1 fruit fly cellular context compared by ENCODE assay signal in the genomic region with DNA sequence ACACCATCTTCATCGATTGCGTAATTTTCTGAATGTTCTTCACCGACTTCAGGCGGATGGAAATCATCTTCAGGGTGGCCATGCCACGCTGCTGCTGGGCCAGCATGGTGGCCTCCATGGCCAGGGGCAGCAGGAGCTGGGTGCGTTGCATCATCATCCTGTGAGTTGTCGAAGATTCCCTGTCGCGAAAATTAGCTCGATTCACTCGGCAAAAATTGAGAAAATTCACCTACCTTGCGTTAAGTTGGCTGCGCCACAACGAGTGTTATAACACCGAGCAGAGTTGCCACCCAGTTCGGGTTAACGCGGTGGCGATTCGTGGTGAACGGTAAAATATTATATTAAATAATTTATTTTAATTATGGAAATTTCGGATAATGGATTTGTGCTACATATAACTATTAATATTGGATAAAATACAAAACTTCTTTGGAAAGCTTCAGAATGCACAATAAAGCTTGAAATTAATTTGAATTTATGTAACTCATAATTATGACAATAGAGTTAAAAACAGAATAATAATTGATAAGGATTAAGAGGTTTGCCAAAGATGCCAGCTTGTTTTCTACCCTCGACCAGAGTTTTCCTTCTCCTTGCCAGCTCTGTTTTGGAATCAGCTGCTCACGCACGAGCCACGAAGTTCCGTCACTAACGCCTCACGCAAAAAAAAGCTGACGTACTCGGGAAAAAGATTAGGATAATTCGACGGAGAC.
TF ChIP-seq lines count a peak whose summit lies in the region.

A gene (minus strand): TSS at position 573 of the 713 bp plus-strand sequence.
A gene (plus strand): TSS at position 629 of the 713 bp plus-strand sequence.

TF ChIP-seq in whole organism, embryonic, 481 proteins besides CTCF, POLR2A, EP300 and RAD21 (continued from another document and continues in another):
- TF ChIP-seq lmd (GFP tag; IDR thresholded peaks at IDR 0.05; lab: Robert Waterston, UW) (peak; percentile 39; the same call in 1 of the 2 replicates), CG7987 (GFP tag; optimal IDR thresholded peaks at IDR 0.05; lab: Kevin White, UChicago) (peak; percentile 35), CG18262 (tag; optimal IDR thresholded peaks at IDR 0.05; lab: Kevin White, UChicago) (peak; percentile 36), CG12659 (GFP tag; optimal IDR thresholded peaks at IDR 0.05; lab: Kevin White, UChicago) (peak; percentile 83), slbo (GFP tag; IDR thresholded peaks at IDR 0.05; lab: Robert Waterston, UW) (peak; percentile 64), CG13775 (GFP tag; optimal IDR thresholded peaks at IDR 0.05; lab: Kevin White, UChicago) (peak; percentile 14), oc (tag; optimal IDR thresholded peaks at IDR 0.05; lab: Kevin White, UChicago) (peak; percentile 67), BEAF-32 (GFP tag; optimal IDR thresholded peaks at IDR 0.05; lab: Kevin White, UChicago) (peak; percentile 78), CG6791 (GFP tag; IDR thresholded peaks at IDR 0.05; lab: Robert Waterston, UW; ENCODE audit: partially characterized antibody) (peak; percentile 79), gce (GFP tag; IDR thresholded peaks at IDR 0.05; lab: Robert Waterston, UW) (no peak), lola (GFP tag; optimal IDR thresholded peaks at IDR 0.05; lab: Kevin White, UChicago) (peak in 1 of 3 experiments; percentile 35), tgo (GFP tag; IDR thresholded peaks at IDR 0.05; lab: Robert Waterston, UW) (0 out of 3 replicates have a peak, but pooled peaks have one; percentile 26), CG17568 (GFP tag; optimal IDR thresholded peaks at IDR 0.05; lab: Kevin White, UChicago) (no peak), dmrt11E (tag; optimal IDR thresholded peaks at IDR 0.05; lab: Kevin White, UChicago) (peak; percentile 13), ase (GFP tag; IDR thresholded peaks at IDR 0.05; lab: Robert Waterston, UW) (no peak), CG4617 (GFP tag; optimal IDR thresholded peaks at IDR 0.05; lab: Kevin White, UChicago; ENCODE audit: borderline replicate concordance) (peak; percentile 25), ranshi (GFP tag; IDR thresholded peaks at IDR 0.05; lab: Robert Waterston, UW) (no peak), CG17829 (tag; optimal IDR thresholded peaks at IDR 0.05; lab: Kevin White, UChicago) (peak; percentile 41), CG7786 (GFP tag; optimal IDR thresholded peaks at IDR 0.05; lab: Kevin White, UChicago) (no peak), CG17186 (GFP tag; optimal IDR thresholded peaks at IDR 0.05; lab: Kevin White, UChicago) (peak; percentile 5), sens (GFP tag; lab: Kevin White, UChicago) (peak; percentile 74), grau (tag; optimal IDR thresholded peaks at IDR 0.05; lab: Kevin White, UChicago) (peak; percentile 49), ato (GFP tag; IDR thresholded peaks at IDR 0.05; lab: Robert Waterston, UW; ENCODE audit: partially characterized antibody) (peak; percentile 55), CG12391 (tag; optimal IDR thresholded peaks at IDR 0.05; lab: Kevin White, UChicago) (peak; percentile 67), zen (tag; optimal IDR thresholded peaks at IDR 0.05; lab: Kevin White, UChicago) (peak; percentile 36), dysf (GFP tag; IDR thresholded peaks at IDR 0.05; lab: Robert Waterston, UW) (peak; percentile 19; the same call in 1 of the 3 replicates), CG16813 (GFP tag; IDR thresholded peaks at IDR 0.05; lab: Robert Waterston, UW; ENCODE audit: partially characterized antibody) (peak; percentile 82), CG31224 (GFP tag; IDR thresholded peaks at IDR 0.05; lab: Robert Waterston, UW) (no peak), CG10565 (GFP tag; optimal IDR thresholded peaks at IDR 0.05; lab: Kevin White, UChicago) (no peak), Gug (GFP tag; IDR thresholded peaks at IDR 0.05; lab: Robert Waterston, UW) (peak; percentile 45; the same call in 1 of the 4 replicates), CG9727 (GFP tag; optimal IDR thresholded peaks at IDR 0.05; lab: Kevin White, UChicago) (peak; percentile 28), CG7839 (tag; optimal IDR thresholded peaks at IDR 0.05; lab: Kevin White, UChicago) (no peak), rib (GFP tag; IDR thresholded peaks at IDR 0.05; lab: Robert Waterston, UW) (0 out of 2 replicates have a peak, but pooled peaks have one; percentile 28), nerfin-1 (tag; optimal IDR thresholded peaks at IDR 0.05; lab: Kevin White, UChicago) (no peak), Deaf1 (tag; optimal IDR thresholded peaks at IDR 0.05; lab: Kevin White, UChicago) (peak; percentile 53), sima (GFP tag; optimal IDR thresholded peaks at IDR 0.05; lab: Kevin White, UChicago) (no peak), bigmax (GFP tag; optimal IDR thresholded peaks at IDR 0.05; lab: Kevin White, UChicago) (no peak), Nf-YC (tag; optimal IDR thresholded peaks at IDR 0.05; lab: Kevin White, UChicago) (peak; percentile 49), Sin3A (optimal IDR thresholded peaks at IDR 0.05; lab: Kevin White, UChicago) (peak; percentile 67), CG30403 (GFP tag; optimal IDR thresholded peaks at IDR 0.05; lab: Kevin White, UChicago) (peak; percentile 9), Xbp1 (GFP tag; optimal IDR thresholded peaks at IDR 0.05; lab: Kevin White, UChicago) (peak; percentile 14), jing (GFP tag; optimal IDR thresholded peaks at IDR 0.05; lab: Kevin White, UChicago) (no peak), CG32767 (GFP tag; IDR thresholded peaks at IDR 0.05; lab: Robert Waterston, UW) (no peak), Sox100B (GFP tag; optimal IDR thresholded peaks at IDR 0.05; lab: Kevin White, UChicago) (no peak), CG7271 (tag; optimal IDR thresholded peaks at IDR 0.05; lab: Kevin White, UChicago) (peak; percentile 18), Ets97D (GFP tag; optimal IDR thresholded peaks at IDR 0.05; lab: Kevin White, UChicago) (peak; percentile 40), CG10431 (GFP tag; optimal IDR thresholded peaks at IDR 0.05; lab: Kevin White, UChicago) (no peak), insv (GFP tag; optimal IDR thresholded peaks at IDR 0.05; lab: Kevin White, UChicago) (peak in 1 of 2 experiments; percentile 30), vnd (GFP tag; IDR thresholded peaks at IDR 0.05; lab: Robert Waterston, UW; ENCODE audit: partially characterized antibody) (peak; percentile 62; the same call in 2 of the 3 replicates), Scr (GFP tag; IDR thresholded peaks at IDR 0.05; lab: Robert Waterston, UW; ENCODE audit: partially characterized antibody) (peak; percentile 78), slou (GFP tag; optimal IDR thresholded peaks at IDR 0.05; lab: Kevin White, UChicago) (no peak), CG1602 (GFP tag; optimal IDR thresholded peaks at IDR 0.05; lab: Kevin White, UChicago) (peak; percentile 1), CG9215 (GFP tag; IDR thresholded peaks at IDR 0.05; lab: Robert Waterston, UW) (no peak), CG3281 (GFP tag; optimal IDR thresholded peaks at IDR 0.05; lab: Kevin White, UChicago) (no peak), CG9817 (tag; optimal IDR thresholded peaks at IDR 0.05; lab: Kevin White, UChicago) (peak; percentile 37), CG16779 (GFP tag; IDR thresholded peaks at IDR 0.05; lab: Robert Waterston, UW) (no peak), CG11696 (GFP tag; IDR thresholded peaks at IDR 0.05; lab: Robert Waterston, UW) (no peak), CoRest (tag; optimal IDR thresholded peaks at IDR 0.05; lab: Kevin White, UChicago) (peak; percentile 56), sens-2 (GFP tag; IDR thresholded peaks at IDR 0.05; lab: Robert Waterston, UW) (no peak), CG15696 (tag; optimal IDR thresholded peaks at IDR 0.05; lab: Kevin White, UChicago) (peak; percentile 37), CG11504 (tag; optimal IDR thresholded peaks at IDR 0.05; lab: Kevin White, UChicago) (no peak), HmgZ (tag; optimal IDR thresholded peaks at IDR 0.05; lab: Kevin White, UChicago) (no peak), MESR4 (GFP tag; optimal IDR thresholded peaks at IDR 0.05; lab: Kevin White, UChicago) (peak; percentile 97), CG7928 (GFP tag; optimal IDR thresholded peaks at IDR 0.05; lab: Kevin White, UChicago) (no peak), gfzf (GFP tag; optimal IDR thresholded peaks at IDR 0.05; lab: Kevin White, UChicago) (peak; percentile 7), Dip2 (GFP tag; IDR thresholded peaks at IDR 0.05; lab: Robert Waterston, UW) (no peak), Ssrp (tag; optimal IDR thresholded peaks at IDR 0.05; lab: Kevin White, UChicago) (peak; percentile 19), inv (GFP tag; IDR thresholded peaks at IDR 0.05; lab: Robert Waterston, UW; ENCODE audit: partially characterized antibody) (peak; percentile 75), CG11695 (GFP tag; IDR thresholded peaks at IDR 0.05; lab: Robert Waterston, UW) (no peak), CG2116 (GFP tag; optimal IDR thresholded peaks at IDR 0.05; lab: Kevin White, UChicago) (peak; percentile 30), CG14710 (tag; optimal IDR thresholded peaks at IDR 0.05; lab: Kevin White, UChicago) (peak; percentile 70), Eip74EF (GFP tag; optimal IDR thresholded peaks at IDR 0.05; lab: Kevin White, UChicago) (no peak), CG2712 (tag; optimal IDR thresholded peaks at IDR 0.05; lab: Kevin White, UChicago) (peak; percentile 53), PHDP (tag; optimal IDR thresholded peaks at IDR 0.05; lab: Kevin White, UChicago) (peak; percentile 18), NC2α (GFP tag; optimal IDR thresholded peaks at IDR 0.05; lab: Kevin White, UChicago) (no peak), amos (GFP tag; IDR thresholded peaks at IDR 0.05; lab: Robert Waterston, UW; ENCODE audit: partially characterized antibody) (peak; percentile 84), D19A (tag; optimal IDR thresholded peaks at IDR 0.05; lab: Kevin White, UChicago) (no peak), ken (GFP tag; IDR thresholded peaks at IDR 0.05; lab: Robert Waterston, UW) (0 out of 3 replicates have a peak, but pooled peaks have one; percentile 44), Hr51 (GFP tag; optimal IDR thresholded peaks at IDR 0.05; lab: Kevin White, UChicago) (no peak), unpg (GFP tag; optimal IDR thresholded peaks at IDR 0.05; lab: Kevin White, UChicago) (peak; percentile 35), NfI (GFP tag; optimal IDR thresholded peaks at IDR 0.05; lab: Kevin White, UChicago) (peak; percentile 22), CG13287 (GFP tag; IDR thresholded peaks at IDR 0.05; lab: Robert Waterston, UW; ENCODE audit: partially characterized antibody) (peak; percentile 68), CG10321 (GFP tag; IDR thresholded peaks at IDR 0.05; lab: Robert Waterston, UW) (no peak), Bgb (GFP tag; IDR thresholded peaks at IDR 0.05; lab: Robert Waterston, UW; ENCODE audit: partially characterized antibody) (peak; percentile 77), trem (tag; optimal IDR thresholded peaks at IDR 0.05; lab: Kevin White, UChicago) (peak; percentile 44), CG15011 (GFP tag; optimal IDR thresholded peaks at IDR 0.05; lab: Kevin White, UChicago) (no peak), CG33557 (GFP tag; optimal IDR thresholded peaks at IDR 0.05; lab: Kevin White, UChicago) (peak; percentile 43), CG9797 (GFP tag; optimal IDR thresholded peaks at IDR 0.05; lab: Kevin White, UChicago) (peak; percentile 13), CG13424 (tag; optimal IDR thresholded peaks at IDR 0.05; lab: Kevin White, UChicago) (peak; percentile 47), Elba2 (GFP tag; optimal IDR thresholded peaks at IDR 0.05; lab: Kevin White, UChicago) (peak; percentile 9), Atf6 (GFP tag; IDR thresholded peaks at IDR 0.05; lab: Robert Waterston, UW) (no peak), CG13624 (GFP tag; optimal IDR thresholded peaks at IDR 0.05; lab: Kevin White, UChicago) (peak; percentile 19), crol (GFP tag; IDR thresholded peaks at IDR 0.05; lab: Robert Waterston, UW) (no peak), CG10267 (tag; optimal IDR thresholded peaks at IDR 0.05; lab: Kevin White, UChicago) (peak; percentile 45), Rfx (GFP tag; IDR thresholded peaks at IDR 0.05; lab: Robert Waterston, UW) (peak; percentile 48), CG6765 (GFP tag; optimal IDR thresholded peaks at IDR 0.05; lab: Kevin White, UChicago) (peak; percentile 31), CG10274 (GFP tag; optimal IDR thresholded peaks at IDR 0.05; lab: Kevin White, UChicago) (no peak), usp (GFP tag; optimal IDR thresholded peaks at IDR 0.05; lab: Kevin White, UChicago) (no peak), ewg (GFP tag; optimal IDR thresholded peaks at IDR 0.05; lab: Kevin White, UChicago) (peak; percentile 11), CG34422 (GFP tag; IDR thresholded peaks at IDR 0.05; lab: Robert Waterston, UW) (0 out of 3 replicates have a peak, but pooled peaks have one; percentile 12), CG34224 (GFP tag; IDR thresholded peaks at IDR 0.05; lab: Robert Waterston, UW; ENCODE audit: partially characterized antibody) (peak; percentile 43), CG31365 (tag; optimal IDR thresholded peaks at IDR 0.05; lab: Kevin White, UChicago) (no peak), CG10209 (GFP tag; optimal IDR thresholded peaks at IDR 0.05; lab: Kevin White, UChicago) (peak; percentile 37), Sry-δ (GFP tag; optimal IDR thresholded peaks at IDR 0.05; lab: Kevin White, UChicago) (peak; percentile 81), ssp (GFP tag; IDR thresholded peaks at IDR 0.05; lab: Robert Waterston, UW) (no peak), tna (GFP tag; IDR thresholded peaks at IDR 0.05; lab: Robert Waterston, UW; ENCODE audit: partially characterized antibody) (peak; percentile 46; the same call in 1 of the 2 replicates), CG42726 (GFP tag; IDR thresholded peaks at IDR 0.05; lab: Robert Waterston, UW; ENCODE audit: partially characterized antibody) (peak; percentile 16; the same call in 1 of the 2 replicates), CG8089 (GFP tag; optimal IDR thresholded peaks at IDR 0.05; lab: Kevin White, UChicago) (no peak), CG10979 (tag; optimal IDR thresholded peaks at IDR 0.05; lab: Kevin White, UChicago) (peak; percentile 18), mam (GFP tag; optimal IDR thresholded peaks at IDR 0.05; lab: Kevin White, UChicago) (no peak), CG12071 (GFP tag; optimal IDR thresholded peaks at IDR 0.05; lab: Kevin White, UChicago) (no peak), CG9932 (GFP tag; IDR thresholded peaks at IDR 0.05; lab: Robert Waterston, UW) (peak; percentile 53; the same call in 1 of the 2 replicates), lab (GFP tag; optimal IDR thresholded peaks at IDR 0.05; lab: Kevin White, UChicago) (no peak), prd (optimal IDR thresholded peaks at IDR 0.05; lab: Kevin White, UChicago) (no peak), prd (GFP tag; IDR thresholded peaks at IDR 0.05; lab: Robert Waterston, UW) (peak; percentile 50; the same call in 2 of the 3 replicates), CG8765 (GFP tag; IDR thresholded peaks at IDR 0.05; lab: Robert Waterston, UW) (no peak), CG15514 (GFP tag; optimal IDR thresholded peaks at IDR 0.05; lab: Kevin White, UChicago) (peak; percentile 58), crp (GFP tag; optimal IDR thresholded peaks at IDR 0.05; lab: Kevin White, UChicago) (peak; percentile 69 to 93), Kr (GFP tag; optimal IDR thresholded peaks at IDR 0.05; lab: Kevin White, UChicago) (no peak)
